Fruit fly (Drosophila melanogaster): Measurements from ENCODE around the gene CG31689.
A peak's percentile ranks its signal among the peaks of the same experiment; 100 is the strongest.

CG31689 gene

DNA sequence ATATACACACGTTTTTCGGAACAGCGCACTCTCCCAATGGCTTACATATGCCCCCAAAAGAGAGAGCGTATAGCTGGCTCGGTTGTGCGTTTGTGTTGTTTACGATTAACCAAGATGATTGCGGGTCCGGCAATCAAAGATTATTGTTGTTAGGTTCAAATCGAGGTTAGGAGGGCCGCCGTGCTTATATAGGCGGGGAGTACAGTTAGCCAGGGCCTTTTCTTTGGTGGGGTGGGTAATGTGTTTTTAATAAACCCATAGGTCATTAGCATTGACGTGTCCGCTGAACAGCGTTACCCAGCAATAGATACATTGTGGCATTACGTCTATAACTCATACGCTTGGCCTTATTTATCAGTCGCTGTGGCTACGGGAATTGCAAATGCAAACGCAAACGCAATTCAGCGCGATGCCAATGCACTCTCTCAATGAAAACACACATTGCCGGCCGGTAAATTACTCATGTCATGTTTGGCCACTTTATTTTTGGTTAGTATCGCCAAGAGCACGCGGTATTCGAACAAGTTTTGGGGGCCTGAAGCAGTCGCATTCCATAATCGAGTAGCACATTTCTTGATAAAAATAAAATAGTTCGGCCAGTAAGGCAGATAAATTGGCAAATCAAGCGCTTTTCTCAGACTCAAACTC lies 28.4 kb downstream of the CG31689 start:
- TF ChIP-seq D1 (tag; optimal IDR thresholded peaks at IDR 0.05), result no peak
- TF ChIP-seq EcR (GFP tag; optimal IDR thresholded peaks at IDR 0.05), result peak; percentile 78

DNA sequence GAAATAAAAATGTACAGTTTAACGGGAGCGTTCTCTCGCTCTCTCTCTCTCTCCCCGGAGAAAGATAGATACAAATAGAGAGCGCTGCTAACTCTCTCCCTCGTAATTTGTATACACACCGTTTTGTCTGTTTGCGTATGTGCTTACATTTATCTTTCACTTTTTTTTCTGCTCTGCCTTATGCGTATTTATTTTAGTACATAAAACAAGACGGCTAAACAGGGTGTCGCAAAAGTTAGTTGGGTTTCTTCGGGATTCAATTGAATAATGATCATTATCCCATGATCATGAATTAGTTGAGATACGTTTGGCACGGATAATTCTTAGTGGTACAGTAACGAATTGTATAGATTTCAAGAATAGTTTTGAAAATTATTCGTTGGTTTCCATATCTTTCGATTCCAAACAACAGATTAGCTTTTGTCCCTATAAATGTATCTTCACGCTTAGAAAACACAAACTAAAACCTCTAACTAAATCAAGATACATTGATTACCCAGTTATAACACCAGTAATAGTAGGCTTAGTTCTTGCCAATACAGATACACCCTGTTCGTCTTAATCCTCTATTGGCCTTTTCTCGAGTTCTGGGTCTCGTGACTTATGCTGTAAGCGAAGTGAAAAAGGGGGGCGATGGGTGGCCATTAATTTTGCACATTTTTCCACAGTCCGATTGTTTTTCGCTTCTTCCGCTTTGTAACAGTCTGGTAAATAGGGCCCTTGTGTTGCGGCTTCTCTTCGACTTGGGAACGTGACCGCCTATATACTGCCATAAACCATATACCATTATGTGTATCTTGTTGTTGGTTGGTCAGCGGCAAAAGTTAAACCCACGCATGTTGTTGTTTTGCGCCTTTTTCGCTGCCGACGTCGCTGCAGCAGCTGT lies 29.2 kb downstream of the CG31689 start:
- TF ChIP-seq D1 (tag; optimal IDR thresholded peaks at IDR 0.05) (no peak), Pif1A (GFP tag; optimal IDR thresholded peaks at IDR 0.05) (peak; percentile 91), CG8301 (tag; optimal IDR thresholded peaks at IDR 0.05) (peak; percentile 96), Pif1B (GFP tag; optimal IDR thresholded peaks at IDR 0.05) (peak; percentile 87), CG8159 (tag; optimal IDR thresholded peaks at IDR 0.05) (peak; percentile 91), CG32121 (GFP tag; IDR thresholded peaks at IDR 0.05) (no peak), CG15710 (tag; optimal IDR thresholded peaks at IDR 0.05) (peak; percentile 87), EcR (GFP tag; optimal IDR thresholded peaks at IDR 0.05) (peak; percentile 25), Snoo (tag; optimal IDR thresholded peaks at IDR 0.05) (peak; percentile 84), CG12605 (GFP tag; IDR thresholded peaks at IDR 0.05) (no peak), CG13204 (GFP tag; optimal IDR thresholded peaks at IDR 0.05) (peak; percentile 43), CG34367 (tag; optimal IDR thresholded peaks at IDR 0.05) (peak; percentile 83), CG14655 (GFP tag; optimal IDR thresholded peaks at IDR 0.05) (peak; percentile 97), gl (tag; optimal IDR thresholded peaks at IDR 0.05) (peak; percentile 74), fd96Ca (GFP tag; IDR thresholded peaks at IDR 0.05) (no peak), CG17806 (tag; optimal IDR thresholded peaks at IDR 0.05) (peak; percentile 87), CG9948 (tag; optimal IDR thresholded peaks at IDR 0.05) (peak; percentile 86)

DNA sequence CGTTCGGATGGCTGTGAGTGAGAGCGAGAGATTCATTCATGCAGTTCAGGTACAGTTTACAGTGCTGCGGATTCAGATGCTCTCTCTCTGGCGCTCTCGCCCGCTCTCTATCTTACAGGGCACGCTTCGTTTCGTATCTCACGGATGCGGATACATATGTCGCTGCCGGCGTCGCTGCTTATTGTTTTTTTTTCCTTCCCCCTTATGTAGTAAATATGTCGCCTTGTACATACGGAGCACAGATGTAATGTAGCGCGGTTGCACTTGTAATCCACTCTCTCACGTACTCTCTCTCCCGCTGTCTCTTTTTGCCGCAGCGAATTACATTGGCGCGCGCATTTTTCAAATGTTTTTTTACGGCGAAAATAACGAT lies 29.8 kb downstream of the CG31689 start:
- TF ChIP-seq CG10348 (GFP tag; IDR thresholded peaks at IDR 0.05) (no peak), CG13204 (GFP tag; optimal IDR thresholded peaks at IDR 0.05) (no peak), CG9948 (tag; optimal IDR thresholded peaks at IDR 0.05) (no peak), D1 (tag; optimal IDR thresholded peaks at IDR 0.05) (no peak), Snoo (tag; optimal IDR thresholded peaks at IDR 0.05) (no peak), Pif1A (GFP tag; optimal IDR thresholded peaks at IDR 0.05) (peak; percentile 59), Ets98B (GFP tag; IDR thresholded peaks at IDR 0.05) (no peak), rn (GFP tag; IDR thresholded peaks at IDR 0.05) (no peak), EcR (GFP tag; optimal IDR thresholded peaks at IDR 0.05) (peak; percentile 72), CG4496 (GFP tag; IDR thresholded peaks at IDR 0.05) (no peak), gl (tag; optimal IDR thresholded peaks at IDR 0.05) (peak; percentile 61), CG14655 (GFP tag; optimal IDR thresholded peaks at IDR 0.05) (no peak), CG8159 (tag; optimal IDR thresholded peaks at IDR 0.05) (no peak), CG8301 (tag; optimal IDR thresholded peaks at IDR 0.05) (no peak), CG32121 (GFP tag; IDR thresholded peaks at IDR 0.05) (no peak), Pif1B (GFP tag; optimal IDR thresholded peaks at IDR 0.05) (peak; percentile 72), CG15710 (tag; optimal IDR thresholded peaks at IDR 0.05) (no peak)

DNA sequence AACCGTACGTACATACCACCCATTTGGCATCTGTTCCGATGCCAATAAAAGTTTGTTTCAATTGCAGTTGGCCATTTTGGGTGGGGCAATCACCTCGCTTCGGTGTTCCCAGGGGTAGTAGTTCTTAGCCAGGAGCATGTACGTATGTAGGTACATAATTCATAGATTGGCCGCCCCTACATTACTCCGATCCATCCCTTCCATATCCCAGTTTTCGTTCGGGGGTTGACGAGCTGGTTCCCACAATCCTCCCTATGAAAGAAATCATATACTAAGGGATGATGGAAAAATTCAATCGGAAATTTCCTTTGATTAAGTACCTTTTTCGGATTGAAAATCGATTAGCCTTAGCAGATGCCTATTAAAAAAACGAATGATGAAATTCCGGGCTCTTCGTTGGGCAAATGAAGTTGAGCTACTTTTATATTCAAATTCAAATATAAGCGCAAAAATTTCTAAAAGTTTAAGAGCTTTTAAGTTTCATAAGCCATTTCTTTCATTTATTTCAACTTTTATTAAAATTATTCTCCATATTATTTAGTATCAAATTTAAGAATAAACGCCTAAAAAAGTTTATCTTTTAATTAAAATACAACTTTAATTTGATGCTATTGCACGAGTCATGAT lies 32.6 kb downstream of the CG31689 start:
- TF ChIP-seq CG10348 (GFP tag; IDR thresholded peaks at IDR 0.05) (no peak), gl (tag; optimal IDR thresholded peaks at IDR 0.05) (no peak), CG13204 (GFP tag; optimal IDR thresholded peaks at IDR 0.05) (no peak), CG32121 (GFP tag; IDR thresholded peaks at IDR 0.05) (no peak), Ets98B (GFP tag; IDR thresholded peaks at IDR 0.05) (no peak), CG8301 (tag; optimal IDR thresholded peaks at IDR 0.05) (no peak), CG17806 (tag; optimal IDR thresholded peaks at IDR 0.05) (no peak), CG8159 (tag; optimal IDR thresholded peaks at IDR 0.05) (no peak), CG12605 (GFP tag; IDR thresholded peaks at IDR 0.05) (no peak), CG14655 (GFP tag; optimal IDR thresholded peaks at IDR 0.05) (no peak), CG9948 (tag; optimal IDR thresholded peaks at IDR 0.05) (no peak), CG4496 (GFP tag; IDR thresholded peaks at IDR 0.05) (no peak), CG15710 (tag; optimal IDR thresholded peaks at IDR 0.05) (no peak), EcR (GFP tag; optimal IDR thresholded peaks at IDR 0.05) (no peak), D1 (tag; optimal IDR thresholded peaks at IDR 0.05) (no peak), fd96Ca (GFP tag; IDR thresholded peaks at IDR 0.05) (no peak), Pif1B (GFP tag; optimal IDR thresholded peaks at IDR 0.05) (no peak), CG34367 (tag; optimal IDR thresholded peaks at IDR 0.05) (no peak), Pif1A (GFP tag; optimal IDR thresholded peaks at IDR 0.05) (no peak), rn (GFP tag; IDR thresholded peaks at IDR 0.05) (no peak)

DNA sequence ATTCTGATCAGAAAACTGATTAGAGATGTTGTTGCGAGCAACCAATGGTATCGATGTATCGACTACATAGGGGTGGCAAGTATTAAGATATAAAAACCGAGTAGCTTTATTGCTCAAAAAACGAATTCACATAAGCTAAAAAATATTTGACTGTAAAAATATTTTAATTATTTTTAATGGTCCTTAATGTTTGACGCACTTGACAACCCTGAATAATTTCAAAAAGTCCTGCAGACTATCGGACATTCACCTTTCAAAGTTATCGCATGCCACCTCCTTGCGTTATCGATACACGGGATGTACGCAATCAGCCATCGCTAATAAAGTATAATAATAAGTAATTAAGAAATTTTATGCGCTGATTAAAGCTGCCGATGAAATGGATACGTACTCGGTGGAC lies 34.2 kb downstream of the CG31689 start, which contains the start of the genes HemK2, Snapin and Tnpo-SR:
Gene HemK2 (minus strand): TSS at position 24 of the 400 bp plus-strand sequence.
Gene Snapin (minus strand): TSS at position 24 of the 400 bp plus-strand sequence.
Gene Tnpo-SR (plus strand): TSS at position 271 of the 400 bp plus-strand sequence.
- TF ChIP-seq CG12605 (GFP tag; IDR thresholded peaks at IDR 0.05) (peak; percentile 68), CG17806 (tag; optimal IDR thresholded peaks at IDR 0.05) (peak; percentile 87), CG15710 (tag; optimal IDR thresholded peaks at IDR 0.05) (peak; percentile 89), Pif1B (GFP tag; optimal IDR thresholded peaks at IDR 0.05) (peak; percentile 86), EcR (GFP tag; optimal IDR thresholded peaks at IDR 0.05) (peak; percentile 100), CG32121 (GFP tag; IDR thresholded peaks at IDR 0.05) (peak; percentile 87), CG10348 (GFP tag; IDR thresholded peaks at IDR 0.05) (peak; percentile 64), CG34367 (tag; optimal IDR thresholded peaks at IDR 0.05) (peak; percentile 81), CG9948 (tag; optimal IDR thresholded peaks at IDR 0.05) (peak; percentile 81), CG8159 (tag; optimal IDR thresholded peaks at IDR 0.05) (peak; percentile 87), Snoo (tag; optimal IDR thresholded peaks at IDR 0.05) (peak; percentile 89), fd96Ca (GFP tag; IDR thresholded peaks at IDR 0.05) (peak; percentile 91), rn (GFP tag; IDR thresholded peaks at IDR 0.05) (peak; percentile 88), CG4496 (GFP tag; IDR thresholded peaks at IDR 0.05) (peak; percentile 96), Ets98B (GFP tag; IDR thresholded peaks at IDR 0.05) (peak; percentile 89), Pif1A (GFP tag; optimal IDR thresholded peaks at IDR 0.05) (peak; percentile 86), D1 (tag; optimal IDR thresholded peaks at IDR 0.05) (no peak), CG14655 (GFP tag; optimal IDR thresholded peaks at IDR 0.05) (no peak), CG13204 (GFP tag; optimal IDR thresholded peaks at IDR 0.05) (no peak), CG8301 (tag; optimal IDR thresholded peaks at IDR 0.05) (peak; percentile 78), gl (tag; optimal IDR thresholded peaks at IDR 0.05) (peak; percentile 27)

All from whole organism, pupa.